Worm (Caenorhabditis elegans): ENCODE results near the gene dhs-17.

DNA sequence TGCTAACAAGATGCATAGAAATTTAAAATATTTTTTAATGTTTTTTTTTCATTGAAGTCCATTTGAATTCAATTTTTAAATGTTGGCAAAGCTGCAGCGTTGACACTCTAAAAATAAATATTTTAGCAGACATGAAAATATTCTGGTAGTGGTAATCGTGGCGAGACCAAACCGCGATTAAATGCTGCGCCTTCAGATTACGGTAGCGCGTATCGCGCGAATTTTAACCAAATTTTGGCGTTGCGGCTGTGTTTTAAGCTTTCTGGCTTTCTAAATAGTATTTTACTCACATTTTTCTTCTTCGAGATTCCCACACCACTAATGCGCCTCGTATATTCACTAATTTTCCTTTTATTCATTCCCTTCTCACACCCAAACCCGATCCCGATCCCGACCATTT lies 38.5 kb downstream of the dhs-17 start, which contains the start of gene cpg-4:
- TF ChIP-seq W03F9.2 (tag; optimal IDR thresholded peaks at IDR 0.05), result no peak
- TF ChIP-seq dao-5 (tag; optimal IDR thresholded peaks at IDR 0.05), result no peak

All from whole organism, L4/young adult.